Worm (Caenorhabditis elegans): ENCODE results near the gene ceh-57.

ceh-57 gene

ce11 chrII:10321410-10321809, 45.7 kb downstream of the ceh-57 start, which contains the start of gene idpp-4:
Gene idpp-4, plus strand, starts transcription at chrII:10321460.
- no peak for TF ChIP-seq hmg-4 (GFP tag; optimal IDR thresholded peaks at IDR 0.05)
- no peak for TF ChIP-seq tra-4 (tag; optimal IDR thresholded peaks at IDR 0.05)
- TF ChIP-seq ceh-36 (tag; optimal IDR thresholded peaks at IDR 0.05): no peak
- TF ChIP-seq tbx-11 (GFP tag; IDR thresholded peaks at IDR 0.05): no peak
- no peak for TF ChIP-seq B0310.2 (tag; optimal IDR thresholded peaks at IDR 0.05)
- no peak for TF ChIP-seq tbx-37 (GFP tag; conservative IDR thresholded peaks at IDR 0.05)
- no peak for TF ChIP-seq hnd-1 (tag; optimal IDR thresholded peaks at IDR 0.05)
- no peak for TF ChIP-seq sea-1 (GFP tag; conservative IDR thresholded peaks at IDR 0.05)
- TF ChIP-seq pes-1 (GFP tag; IDR thresholded peaks at IDR 0.05): no peak
- no peak for TF ChIP-seq aly-1 (tag; optimal IDR thresholded peaks at IDR 0.05)
- TF ChIP-seq scrt-1 (GFP tag; IDR thresholded peaks at IDR 0.05): no peak
- no peak for TF ChIP-seq ceh-13 (GFP tag; optimal IDR thresholded peaks at IDR 0.05)
- TF ChIP-seq ets-7 (tag; optimal IDR thresholded peaks at IDR 0.05): no peak
- TF ChIP-seq hmbx-1 (tag; optimal IDR thresholded peaks at IDR 0.05): no peak
- no peak for TF ChIP-seq flt-1 (GFP tag; IDR thresholded peaks at IDR 0.05)
- no peak for TF ChIP-seq ama-1 (optimal IDR thresholded peaks at IDR 0.05)
- no peak for TF ChIP-seq F13C5.2 (tag; optimal IDR thresholded peaks at IDR 0.05)

ce11 chrII:10317007-10317406, 50.1 kb downstream of the ceh-57 start, which contains the start of gene M02G9.4:
Gene M02G9.4, plus strand, starts transcription at chrII:10317307.
- TF ChIP-seq tbx-37 (GFP tag; conservative IDR thresholded peaks at IDR 0.05) (no peak), hnd-1 (tag; optimal IDR thresholded peaks at IDR 0.05) (no peak), hmg-4 (GFP tag; optimal IDR thresholded peaks at IDR 0.05) (no peak), B0310.2 (tag; optimal IDR thresholded peaks at IDR 0.05) (no peak), ets-7 (tag; optimal IDR thresholded peaks at IDR 0.05) (no peak), hmbx-1 (tag; optimal IDR thresholded peaks at IDR 0.05) (no peak), tra-4 (tag; optimal IDR thresholded peaks at IDR 0.05) (no peak), sea-1 (GFP tag; conservative IDR thresholded peaks at IDR 0.05) (no peak), flt-1 (GFP tag; IDR thresholded peaks at IDR 0.05) (no peak), F13C5.2 (tag; optimal IDR thresholded peaks at IDR 0.05) (no peak), ama-1 (optimal IDR thresholded peaks at IDR 0.05) (no peak), aly-1 (tag; optimal IDR thresholded peaks at IDR 0.05) (no peak), ceh-36 (tag; optimal IDR thresholded peaks at IDR 0.05) (no peak), scrt-1 (GFP tag; IDR thresholded peaks at IDR 0.05) (no peak), ceh-13 (GFP tag; optimal IDR thresholded peaks at IDR 0.05) (no peak), pes-1 (GFP tag; IDR thresholded peaks at IDR 0.05) (no peak), tbx-11 (GFP tag; IDR thresholded peaks at IDR 0.05) (no peak)

ce11 chrII:10316119-10316518, 51.0 kb downstream of the ceh-57 start, which contains the start of gene gcy-5:
Gene gcy-5, minus strand, starts transcription at chrII:10316219.
- TF ChIP-seq flt-1 (GFP tag; IDR thresholded peaks at IDR 0.05): no peak
- TF ChIP-seq hmg-4 (GFP tag; optimal IDR thresholded peaks at IDR 0.05): no peak
- TF ChIP-seq hnd-1 (tag; optimal IDR thresholded peaks at IDR 0.05): no peak
- no peak for TF ChIP-seq F13C5.2 (tag; optimal IDR thresholded peaks at IDR 0.05)
- TF ChIP-seq pes-1 (GFP tag; IDR thresholded peaks at IDR 0.05): no peak
- no peak for TF ChIP-seq B0310.2 (tag; optimal IDR thresholded peaks at IDR 0.05)
- TF ChIP-seq ets-7 (tag; optimal IDR thresholded peaks at IDR 0.05): no peak
- TF ChIP-seq scrt-1 (GFP tag; IDR thresholded peaks at IDR 0.05): no peak
- TF ChIP-seq sea-1 (GFP tag; conservative IDR thresholded peaks at IDR 0.05): no peak
- no peak for TF ChIP-seq ceh-36 (tag; optimal IDR thresholded peaks at IDR 0.05)
- no peak for TF ChIP-seq ceh-13 (GFP tag; optimal IDR thresholded peaks at IDR 0.05)
- no peak for TF ChIP-seq tbx-37 (GFP tag; conservative IDR thresholded peaks at IDR 0.05)
- TF ChIP-seq aly-1 (tag; optimal IDR thresholded peaks at IDR 0.05): no peak
- TF ChIP-seq ama-1 (optimal IDR thresholded peaks at IDR 0.05): no peak
- TF ChIP-seq hmbx-1 (tag; optimal IDR thresholded peaks at IDR 0.05): no peak

- TF ChIP-seq hnd-1 (tag; optimal IDR thresholded peaks at IDR 0.05) (no peak), pes-1 (GFP tag; IDR thresholded peaks at IDR 0.05) (no peak), aly-1 (tag; optimal IDR thresholded peaks at IDR 0.05) (no peak), ama-1 (optimal IDR thresholded peaks at IDR 0.05) (no peak), tra-4 (tag; optimal IDR thresholded peaks at IDR 0.05) (no peak), sea-1 (GFP tag; conservative IDR thresholded peaks at IDR 0.05) (no peak), scrt-1 (GFP tag; IDR thresholded peaks at IDR 0.05) (no peak), hmg-4 (GFP tag; optimal IDR thresholded peaks at IDR 0.05) (no peak), ceh-13 (GFP tag; optimal IDR thresholded peaks at IDR 0.05) (no peak), F13C5.2 (tag; optimal IDR thresholded peaks at IDR 0.05) (no peak), hmbx-1 (tag; optimal IDR thresholded peaks at IDR 0.05) (no peak), tbx-37 (GFP tag; conservative IDR thresholded peaks at IDR 0.05) (no peak), ceh-36 (tag; optimal IDR thresholded peaks at IDR 0.05) (no peak), ets-7 (tag; optimal IDR thresholded peaks at IDR 0.05) (no peak)
Observed at ce11 chrII:10315252-10315651, 51.8 kb downstream of the ceh-57 start, which contains the start of gene idpp-8. Gene idpp-8, plus strand, starts transcription at chrII:10315552.

Data from whole organism, early embryonic.